Fruit fly (Drosophila melanogaster) whole organism, embryonic: ENCODE measurements around the gene Acp98AB.

ENCODE experiments used
- Asciz ChIP-seq: fragments of 200-800 bp; sonication (Bioruptor generic); optimal IDR thresholded peaks from 2 replicates; lab custom pipeline; 2017; ENCODE audit warnings: missing biosample characterization, mild to moderate bottlenecking, missing genetic modification characterization, missing genetic modification reagents
- CG10274 ChIP-seq: fragments of 200-800 bp; sonication (Bioruptor generic); optimal IDR thresholded peaks from 3 replicates; lab custom pipeline; 2017; ENCODE audit warnings: missing biosample characterization, mild to moderate bottlenecking, missing genetic modification characterization
- CG10366 ChIP-seq: fragments of 200-800 bp; sonication (Bioruptor generic); IDR thresholded peaks from 2 replicates; pipeline ENCODE4 v1.3.6; 2022; ENCODE audit warnings: missing biosample characterization, missing genetic modification characterization
- CG11456 ChIP-seq: fragments of 200-800 bp; sonication (Bioruptor generic); IDR thresholded peaks from 3 replicates; pipeline ENCODE4 v1.3.6; 2022; ENCODE audit warnings: missing biosample characterization, missing genetic modification characterization
- CG13894 ChIP-seq: fragments of 200-800 bp; sonication (Bioruptor generic); optimal IDR thresholded peaks from 3 replicates; lab custom pipeline; 2018; ENCODE audit warnings: missing biosample characterization, mild to moderate bottlenecking, missing genetic modification characterization, moderate library complexity
- CG14441 ChIP-seq: fragments of 200-800 bp; sonication (Bioruptor generic); IDR thresholded peaks from 2 replicates; pipeline ENCODE4 v1.3.6; 2022; ENCODE audit warnings: missing biosample characterization, missing genetic modification characterization
- CG16815 ChIP-seq: fragments of 200-800 bp; sonication (Bioruptor generic); optimal IDR thresholded peaks from 3 replicates; lab custom pipeline; 2017; ENCODE audit warnings: missing biosample characterization, mild to moderate bottlenecking, missing genetic modification characterization
- CG17568 ChIP-seq: fragments of 200-800 bp; sonication (Bioruptor generic); optimal IDR thresholded peaks from 2 replicates; lab custom pipeline; 2018; ENCODE audit warnings: missing biosample characterization, mild to moderate bottlenecking, missing genetic modification characterization, moderate library complexity
- CG2199 ChIP-seq: fragments of 200-800 bp; sonication (Bioruptor generic); IDR thresholded peaks from 3 replicates; pipeline ENCODE4 v1.3.6; 2022; ENCODE audit warnings: missing biosample characterization, missing genetic modification characterization
- CG31441 ChIP-seq: fragments of 200-800 bp; sonication (Bioruptor generic); IDR thresholded peaks from 2 replicates; pipeline ENCODE4 v1.3.6; 2022; ENCODE audit warnings: missing biosample characterization, missing genetic modification characterization
- CG3163 ChIP-seq: fragments of 200-800 bp; sonication (Bioruptor generic); optimal IDR thresholded peaks from 3 replicates; lab custom pipeline; 2016; ENCODE audit warnings: missing biosample characterization, missing genetic modification characterization
- CG32772 ChIP-seq: fragments of 200-800 bp; sonication (Bioruptor generic); IDR thresholded peaks from 2 replicates; pipeline ENCODE4 v1.3.6; 2022; ENCODE audit warnings: missing biosample characterization, missing genetic modification characterization
- CG3847 ChIP-seq: fragments of 200-800 bp; sonication (Bioruptor generic); IDR thresholded peaks from 2 replicates; pipeline ENCODE4 v1.3.6; 2022; ENCODE audit warnings: missing biosample characterization, missing genetic modification characterization
- CG4707 ChIP-seq: fragments of 200-800 bp; sonication (Bioruptor generic); optimal IDR thresholded peaks from 2 replicates; lab custom pipeline; 2018; ENCODE audit warnings: missing biosample characterization, mild to moderate bottlenecking, missing genetic modification characterization, moderate library complexity
- CG7271 ChIP-seq: fragments of 200-800 bp; sonication (Bioruptor generic); optimal IDR thresholded peaks from 2 replicates; lab custom pipeline; 2018; ENCODE audit warnings: missing biosample characterization, mild to moderate bottlenecking, missing genetic modification characterization, moderate library complexity
- CG8290 ChIP-seq, 3 experiments: fragments of 200-800 bp; sonication (Bioruptor generic); optimal IDR thresholded peaks; 2 replicates each; lab custom pipeline; 2016 to 2019; ENCODE audit warnings: missing biosample characterization in 3 of 3, missing genetic modification characterization in 3 of 3, mild to moderate bottlenecking in 2 of 3, moderate library complexity in 1 of 3
- CG8478 ChIP-seq: fragments of >200 bp; optimal IDR thresholded peaks from 2 replicates; lab custom pipeline; 2018
- CG8765 ChIP-seq: fragments of 200-800 bp; sonication (Bioruptor generic); IDR thresholded peaks from 2 replicates; pipeline ENCODE4 v1.3.6; 2022; ENCODE audit warnings: missing biosample characterization, missing genetic modification characterization
- CG8944 ChIP-seq: fragments of 200-800 bp; sonication (Bioruptor generic); optimal IDR thresholded peaks from 3 replicates; lab custom pipeline; 2016; ENCODE audit warnings: missing biosample characterization, missing genetic modification characterization
- CG9215 ChIP-seq: fragments of 200-800 bp; sonication (Bioruptor generic); IDR thresholded peaks from 2 replicates; pipeline ENCODE4 v1.3.6; 2022; ENCODE audit warnings: missing biosample characterization, missing genetic modification characterization
- CG9437 ChIP-seq: fragments of 200-800 bp; sonication (Bioruptor generic); optimal IDR thresholded peaks from 2 replicates; lab custom pipeline; 2018; ENCODE audit warnings: missing biosample characterization, mild to moderate bottlenecking, missing genetic modification characterization
- CTCF ChIP-seq: fragments of 200-800 bp; sonication (Bioruptor generic); optimal IDR thresholded peaks from 2 replicates; lab custom pipeline; 2017; ENCODE audit warnings: missing biosample characterization, mild to moderate bottlenecking, missing genetic modification characterization, moderate library complexity
- CrebB ChIP-seq: fragments of 200-800 bp; sonication (Bioruptor generic); optimal IDR thresholded peaks from 3 replicates; lab custom pipeline; 2018; ENCODE audit warnings: missing biosample characterization, mild to moderate bottlenecking, missing genetic modification characterization
- Dek ChIP-seq: fragments of 200-800 bp; sonication (Bioruptor generic); optimal IDR thresholded peaks from 3 replicates; lab custom pipeline; 2019; ENCODE audit warnings: missing biosample characterization, mild to moderate bottlenecking, missing genetic modification characterization, moderate library complexity
- Dfd ChIP-seq, 2 experiments: fragments of >200 bp; optimal IDR thresholded peaks; 2 replicates each; lab custom pipeline; 2017; ENCODE audit warnings: missing biosample characterization in 2 of 2, missing genetic modification characterization in 2 of 2
- Dp ChIP-seq: fragments of 200-800 bp; sonication (Bioruptor generic); optimal IDR thresholded peaks from 2 replicates; lab custom pipeline; 2018; ENCODE audit warnings: missing biosample characterization, mild to moderate bottlenecking, missing genetic modification characterization, moderate library complexity
- Elba2 ChIP-seq: fragments of 200-800 bp; sonication (Bioruptor generic); optimal IDR thresholded peaks from 3 replicates; lab custom pipeline; 2016; ENCODE audit warnings: missing biosample characterization, missing genetic modification characterization
- HLH54F ChIP-seq: fragments of 200-800 bp; sonication (Bioruptor generic); optimal IDR thresholded peaks from 3 replicates; lab custom pipeline; 2016; ENCODE audit warnings: missing biosample characterization, missing genetic modification characterization
- Hr39 ChIP-seq: fragments of >200 bp; optimal IDR thresholded peaks from 2 replicates; lab custom pipeline; 2017
- Lhr ChIP-seq: fragments of 200-800 bp; sonication (Bioruptor generic); optimal IDR thresholded peaks from 3 replicates; lab custom pipeline; 2017; ENCODE audit warnings: mild to moderate bottlenecking, missing biosample characterization, missing genetic modification reagents, missing genetic modification characterization
- Lpt ChIP-seq: fragments of >200 bp; optimal IDR thresholded peaks from 2 replicates; lab custom pipeline; 2018; ENCODE audit warnings: missing biosample characterization, missing genetic modification characterization
- MESR4 ChIP-seq: fragments of 200-800 bp; sonication (Bioruptor generic); optimal IDR thresholded peaks from 2 replicates; lab custom pipeline; 2018; ENCODE audit warnings: missing biosample characterization, mild to moderate bottlenecking, missing genetic modification characterization, moderate library complexity
- Mad ChIP-seq: fragments of 200-800 bp; sonication (Bioruptor generic); optimal IDR thresholded peaks from 2 replicates; lab custom pipeline; 2016; ENCODE audit warnings: missing biosample characterization, missing genetic modification characterization
- Oaz ChIP-seq: fragments of 200-800 bp; sonication (Bioruptor generic); IDR thresholded peaks from 2 replicates; pipeline ENCODE4 v1.3.6; 2022; ENCODE audit warnings: missing biosample characterization, missing genetic modification characterization
- Oli ChIP-seq: fragments of 200-800 bp; sonication (Bioruptor generic); optimal IDR thresholded peaks from 2 replicates; lab custom pipeline; 2018; ENCODE audit warnings: missing biosample characterization, mild to moderate bottlenecking, missing genetic modification characterization, moderate library complexity
- Stat92E ChIP-seq, 3 experiments: fragments of >200 bp in 2 of 3; fragments of 200-800 bp in 1 of 3; sonication (Bioruptor generic) in 1 of 3; optimal IDR thresholded peaks; 2 replicates each; lab custom pipeline; 2017 to 2019; ENCODE audit warnings: missing biosample characterization in 3 of 3, missing genetic modification characterization in 3 of 3, mild to moderate bottlenecking in 1 of 3, moderate library complexity in 1 of 3
- ac ChIP-seq: fragments of 200-800 bp; sonication (Bioruptor generic); optimal IDR thresholded peaks from 3 replicates; lab custom pipeline; 2017; ENCODE audit warnings: missing biosample characterization, mild to moderate bottlenecking, missing genetic modification characterization
- ara ChIP-seq: fragments of 200-800 bp; sonication (Bioruptor generic); IDR thresholded peaks from 2 replicates; pipeline ENCODE4 v1.3.6; 2022; ENCODE audit warnings: missing biosample characterization, missing genetic modification characterization
- cad ChIP-seq: fragments of >200 bp; optimal IDR thresholded peaks from 2 replicates; lab custom pipeline; 2017; ENCODE audit warnings: missing biosample characterization, missing genetic modification characterization
- chif ChIP-seq, 2 experiments: fragments of 200-800 bp; sonication (Bioruptor generic); optimal IDR thresholded peaks; 3 replicates each; lab custom pipeline; 2016; ENCODE audit warnings: missing biosample characterization in 2 of 2, missing genetic modification characterization in 2 of 2
- dimm ChIP-seq: fragments of 200-800 bp; sonication (Bioruptor generic); IDR thresholded peaks from 2 replicates; pipeline ENCODE4 v1.3.6; 2022; ENCODE audit warnings: missing biosample characterization, missing genetic modification characterization
- dmrt11E ChIP-seq: fragments of 200-800 bp; sonication (Bioruptor generic); optimal IDR thresholded peaks from 3 replicates; lab custom pipeline; 2018; ENCODE audit warnings: missing biosample characterization, mild to moderate bottlenecking, missing genetic modification characterization, moderate library complexity
- ewg ChIP-seq: fragments of 200-800 bp; sonication (Bioruptor generic); optimal IDR thresholded peaks from 3 replicates; lab custom pipeline; 2017; ENCODE audit warnings: mild to moderate bottlenecking, missing biosample characterization, missing genetic modification reagents, missing genetic modification characterization
- fu2 ChIP-seq: fragments of 200-800 bp; sonication (Bioruptor generic); optimal IDR thresholded peaks from 2 replicates; lab custom pipeline; 2016; ENCODE audit warnings: missing biosample characterization, missing genetic modification characterization
- gt ChIP-seq: fragments of 200-800 bp; sonication (Bioruptor generic); IDR thresholded peaks from 2 replicates; pipeline ENCODE4 v1.3.6; 2022; ENCODE audit warnings: missing biosample characterization, missing genetic modification characterization
- mld ChIP-seq: fragments of 200-800 bp; sonication (Bioruptor generic); IDR thresholded peaks from 3 replicates; pipeline ENCODE4 v1.3.6; 2022; ENCODE audit warnings: missing biosample characterization, missing genetic modification characterization; ENCODE audit not compliant: partially characterized antibody
- odd ChIP-seq: fragments of 200-800 bp; sonication (Bioruptor generic); optimal IDR thresholded peaks from 2 replicates; lab custom pipeline; 2017; ENCODE audit warnings: missing biosample characterization, mild to moderate bottlenecking, missing genetic modification characterization
- pros ChIP-seq: fragments of 200-800 bp; sonication (Bioruptor generic); optimal IDR thresholded peaks from 3 replicates; lab custom pipeline; 2019; ENCODE audit warnings: missing biosample characterization, mild to moderate bottlenecking, missing genetic modification characterization, moderate library complexity
- sob ChIP-seq: fragments of 200-800 bp; sonication (Bioruptor generic); IDR thresholded peaks from 2 replicates; pipeline ENCODE4 v1.3.6; 2022; ENCODE audit warnings: missing biosample characterization, missing genetic modification characterization
- toy ChIP-seq: fragments of 200-800 bp; sonication (Bioruptor generic); IDR thresholded peaks from 2 replicates; pipeline ENCODE4 v1.3.6; 2022; ENCODE audit warnings: missing biosample characterization, missing genetic modification characterization

Acp98AB gene

dm6 chr3R:27694583-27694982 lies at the start of gene Acp98AB:
Gene Acp98AB (plus strand): TSS chr3R:27694883.
- TF ChIP-seq CG13894 (no peak), chif (GFP tag; optimal IDR thresholded peaks at IDR 0.05; lab: Kevin White, UChicago) (no peak), CG14441 (GFP tag; lab: Robert Waterston, UW) (no peak), CG8765 (GFP tag; lab: Robert Waterston, UW) (no peak), pros (GFP tag; lab: Kevin White, UChicago) (no peak), cad (GFP tag; lab: Kevin White, UChicago) (no peak), MESR4 (no peak), Stat92E (GFP tag; optimal IDR thresholded peaks at IDR 0.05; lab: Kevin White, UChicago) (no peak), Elba2 (GFP tag; lab: Kevin White, UChicago) (no peak), Asciz (GFP tag; lab: Kevin White, UChicago) (no peak), dmrt11E (tag; lab: Kevin White, UChicago) (no peak)
- TF ChIP-seq, all 482 proteins: peak for 0

dm6 chr3R:27647817-27648216 lies 46.9 kb upstream of the Acp98AB start:
- TF ChIP-seq CG7271 (tag; lab: Kevin White, UChicago): no peak
- peak in 1 of 2 experiments; percentile 80 for TF ChIP-seq Dfd (GFP tag; optimal IDR thresholded peaks at IDR 0.05; lab: Kevin White, UChicago)
- TF ChIP-seq MESR4: no peak
- no peak for TF ChIP-seq CG9437 (GFP tag; lab: Kevin White, UChicago)
- TF ChIP-seq CrebB (tag; lab: Kevin White, UChicago): no peak
- TF ChIP-seq gt (GFP tag; lab: Robert Waterston, UW): no peak
- no peak for TF ChIP-seq toy
- peak; percentile 15 for TF ChIP-seq Hr39
- no peak for TF ChIP-seq Oli (tag; lab: Kevin White, UChicago)
- TF ChIP-seq, all 482 proteins: peak for 2

dm6 chr3R:27651710-27652109 lies 43.0 kb upstream of the Acp98AB start:
- no peak for TF ChIP-seq CG31441 (GFP tag; lab: Robert Waterston, UW)
- TF ChIP-seq CG3847 (GFP tag; lab: Robert Waterston, UW): no peak
- peak; percentile 22 for TF ChIP-seq Dek (tag; lab: Kevin White, UChicago)
- TF ChIP-seq Mad (GFP tag; lab: Kevin White, UChicago): no peak
- no peak for TF ChIP-seq CG8944 (GFP tag; lab: Kevin White, UChicago)
- TF ChIP-seq dimm (GFP tag; lab: Robert Waterston, UW): no peak
- TF ChIP-seq CG8478 (lab: Kevin White, UChicago): peak; percentile 59
- TF ChIP-seq Lpt (GFP tag; lab: Kevin White, UChicago): no peak
- no peak for TF ChIP-seq CG3163 (GFP tag; lab: Kevin White, UChicago)
- TF ChIP-seq CG2199: peak; percentile 29; the same call in 1 of the 3 replicates
- TF ChIP-seq fu2: no peak
- no peak for TF ChIP-seq HLH54F (GFP tag; lab: Kevin White, UChicago)
- no peak for TF ChIP-seq ac
- TF ChIP-seq CG9215: no peak
- TF ChIP-seq CG4707 (GFP tag; lab: Kevin White, UChicago): no peak
- no peak for TF ChIP-seq CG8290 (GFP tag; optimal IDR thresholded peaks at IDR 0.05; lab: Kevin White, UChicago)
- peak in 1 of 2 experiments; percentile 67 for TF ChIP-seq CG8290 (tag; optimal IDR thresholded peaks at IDR 0.05; lab: Kevin White, UChicago)
- peak; percentile 32 for TF ChIP-seq Lhr
- TF ChIP-seq CG16815 (GFP tag; lab: Kevin White, UChicago): no peak
- no peak for TF ChIP-seq odd (GFP tag; lab: Kevin White, UChicago)
- TF ChIP-seq Dp (GFP tag; lab: Kevin White, UChicago): peak; percentile 16
- TF ChIP-seq sob (GFP tag; lab: Robert Waterston, UW): no peak
- TF ChIP-seq CG10274: no peak
- TF ChIP-seq CG17568 (GFP tag; lab: Kevin White, UChicago): no peak
- no peak for TF ChIP-seq CG32772 (GFP tag; lab: Robert Waterston, UW)
- no peak for TF ChIP-seq ewg (GFP tag; lab: Kevin White, UChicago)
- TF ChIP-seq CG11456 (GFP tag; lab: Robert Waterston, UW): no peak
- no peak for TF ChIP-seq ara (GFP tag; lab: Robert Waterston, UW)
- no peak for TF ChIP-seq mld
- TF ChIP-seq CG10366: no peak
- peak; percentile 63 for TF ChIP-seq CTCF (GFP tag; lab: Kevin White, UChicago)
- TF ChIP-seq Oaz (GFP tag; lab: Robert Waterston, UW): no peak
